Fruit fly (Drosophila melanogaster) whole organism, prepupa: ENCODE data around the gene gce.

ENCODE experiments used
- Blimp-1 ChIP-seq: fragments of 200-800 bp; sonication (Bioruptor generic); optimal IDR thresholded peaks from 3 replicates; lab custom pipeline; 2017; ENCODE audit warnings: missing biosample characterization, missing genetic modification characterization, mild to moderate bottlenecking, moderate library complexity, missing genetic modification reagents
- CG10669 ChIP-seq: fragments of 200-800 bp; sonication (Bioruptor generic); optimal IDR thresholded peaks from 3 replicates; lab custom pipeline; 2018; ENCODE audit warnings: missing biosample characterization, mild to moderate bottlenecking, missing genetic modification characterization, moderate library complexity
- CG11762 ChIP-seq: fragments of 200-800 bp; sonication (Bioruptor generic); optimal IDR thresholded peaks from 3 replicates; lab custom pipeline; 2016; ENCODE audit warnings: missing biosample characterization, missing genetic modification characterization; ENCODE audit not compliant: insufficient read depth
- CG11902 ChIP-seq: fragments of 200-800 bp; sonication (Bioruptor generic); optimal IDR thresholded peaks from 3 replicates; lab custom pipeline; 2016; ENCODE audit warnings: missing biosample characterization, missing genetic modification characterization
- CG3032 ChIP-seq: fragments of 200-800 bp; optimal IDR thresholded peaks from 2 replicates; lab custom pipeline; 2019; ENCODE audit warnings: missing biosample characterization, mild to moderate bottlenecking, missing genetic modification characterization, moderate library complexity
- CG31627 ChIP-seq: fragments of 200-800 bp; sonication (Bioruptor generic); optimal IDR thresholded peaks from 3 replicates; lab custom pipeline; 2016; ENCODE audit warnings: missing biosample characterization, missing genetic modification characterization
- CG34406 ChIP-seq: fragments of 200-800 bp; sonication (Bioruptor generic); optimal IDR thresholded peaks from 3 replicates; lab custom pipeline; 2016; ENCODE audit warnings: missing biosample characterization, missing genetic modification characterization
- CG3919 ChIP-seq: fragments of 200-800 bp; sonication (Bioruptor generic); optimal IDR thresholded peaks from 3 replicates; lab custom pipeline; 2016; ENCODE audit warnings: missing biosample characterization, missing genetic modification characterization
- CG4318 ChIP-seq: fragments of 200-800 bp; sonication (Bioruptor generic); optimal IDR thresholded peaks from 3 replicates; lab custom pipeline; 2017; ENCODE audit warnings: missing biosample characterization, mild to moderate bottlenecking, missing genetic modification characterization
- CG6163 ChIP-seq: fragments of 200-800 bp; sonication (Bioruptor generic); IDR thresholded peaks from 3 replicates; pipeline ENCODE4 v1.3.6; 2022; ENCODE audit warnings: missing biosample characterization, missing genetic modification characterization
- CG6276 ChIP-seq: fragments of 200-800 bp; sonication (Bioruptor generic); optimal IDR thresholded peaks from 2 replicates; lab custom pipeline; 2017; ENCODE audit warnings: missing biosample characterization, mild to moderate bottlenecking, missing genetic modification characterization
- CG6792 ChIP-seq: fragments of 200-800 bp; sonication (Bioruptor generic); optimal IDR thresholded peaks from 3 replicates; lab custom pipeline; 2016; ENCODE audit warnings: missing biosample characterization, missing genetic modification characterization
- CG6808 ChIP-seq: fragments of 200-800 bp; sonication (Bioruptor generic); optimal IDR thresholded peaks from 3 replicates; lab custom pipeline; 2017; ENCODE audit warnings: missing biosample characterization, missing genetic modification characterization, mild to moderate bottlenecking, moderate library complexity, missing genetic modification reagents
- CG6854 ChIP-seq: fragments of 200-800 bp; sonication (Bioruptor generic); optimal IDR thresholded peaks from 2 replicates; lab custom pipeline; 2017; ENCODE audit warnings: missing biosample characterization, mild to moderate bottlenecking, missing genetic modification characterization
- CG7368 ChIP-seq: fragments of 200-800 bp; sonication (Bioruptor generic); optimal IDR thresholded peaks from 3 replicates; lab custom pipeline; 2016; ENCODE audit warnings: missing biosample characterization, missing genetic modification characterization
- CG8319 ChIP-seq: fragments of 200-800 bp; sonication (Bioruptor generic); optimal IDR thresholded peaks from 3 replicates; lab custom pipeline; 2016; ENCODE audit warnings: missing biosample characterization, missing genetic modification characterization
- CG9139 ChIP-seq: fragments of 200-800 bp; sonication (Bioruptor generic); optimal IDR thresholded peaks from 3 replicates; lab custom pipeline; 2017; ENCODE audit warnings: missing biosample characterization, mild to moderate bottlenecking, missing genetic modification characterization
- Eip78C ChIP-seq: fragments of 200-800 bp; sonication (Bioruptor generic); peaks from one replicate; lab custom pipeline; 2016; ENCODE audit warnings: missing biosample characterization, missing genetic modification characterization
- Ets21C ChIP-seq: fragments of 200-800 bp; sonication (Bioruptor generic); optimal IDR thresholded peaks from 3 replicates; lab custom pipeline; 2016; ENCODE audit warnings: missing biosample characterization, missing genetic modification characterization
- Ets96B ChIP-seq: fragments of 200-800 bp; optimal IDR thresholded peaks from 2 replicates; lab custom pipeline; 2019; ENCODE audit warnings: missing biosample characterization, mild to moderate bottlenecking, missing genetic modification characterization, moderate library complexity
- Gug ChIP-seq: fragments of 200-800 bp; sonication (Bioruptor generic); IDR thresholded peaks from 2 replicates; pipeline ENCODE4 v1.3.6; 2022; ENCODE audit warnings: missing biosample characterization, missing genetic modification characterization
- Hr38 ChIP-seq: sonication (Bioruptor generic); optimal IDR thresholded peaks from 2 replicates; lab custom pipeline; 2016; ENCODE audit warnings: missing biosample characterization, missing genetic modification characterization
- Hr39 ChIP-seq: fragments of 200-800 bp; sonication (Bioruptor generic); optimal IDR thresholded peaks from 2 replicates; lab custom pipeline; 2016; ENCODE audit warnings: missing biosample characterization, missing genetic modification characterization
- Smox ChIP-seq: fragments of 200-800 bp; sonication (Bioruptor generic); optimal IDR thresholded peaks from 3 replicates; lab custom pipeline; 2016; ENCODE audit warnings: missing biosample characterization, missing genetic modification characterization
- Sox102F ChIP-seq: fragments of 200-800 bp; sonication (Bioruptor generic); optimal IDR thresholded peaks from 2 replicates; lab custom pipeline; 2016; ENCODE audit warnings: missing biosample characterization, mild to moderate bottlenecking, missing genetic modification characterization
- Sox14 ChIP-seq: fragments of 200-800 bp; sonication (Bioruptor generic); optimal IDR thresholded peaks from 3 replicates; lab custom pipeline; 2016; ENCODE audit warnings: missing biosample characterization, missing genetic modification characterization
- Sox15 ChIP-seq: fragments of 200-800 bp; sonication (Bioruptor generic); optimal IDR thresholded peaks from 3 replicates; lab custom pipeline; 2016; ENCODE audit warnings: missing biosample characterization, missing genetic modification characterization
- achi ChIP-seq: fragments of 200-800 bp; sonication (Bioruptor generic); optimal IDR thresholded peaks from 3 replicates; lab custom pipeline; 2016; ENCODE audit warnings: missing biosample characterization, missing genetic modification characterization
- cyc ChIP-seq: fragments of 200-800 bp; sonication (Bioruptor generic); optimal IDR thresholded peaks from 3 replicates; lab custom pipeline; 2016; ENCODE audit warnings: missing biosample characterization, missing genetic modification characterization
- dsx ChIP-seq: fragments of 200-800 bp; optimal IDR thresholded peaks from 3 replicates; lab custom pipeline; 2019; ENCODE audit warnings: missing biosample characterization, mild to moderate bottlenecking, missing genetic modification characterization, moderate library complexity; ENCODE audit not compliant: poor library complexity, severe bottlenecking
- eg ChIP-seq: fragments of 200-800 bp; sonication (Bioruptor generic); IDR thresholded peaks from 3 replicates; pipeline ENCODE4 v1.3.6; 2022; ENCODE audit warnings: missing biosample characterization, missing genetic modification characterization
- esn ChIP-seq: fragments of 200-800 bp; sonication (Bioruptor generic); optimal IDR thresholded peaks from 2 replicates; lab custom pipeline; 2016; ENCODE audit warnings: missing biosample characterization, mild to moderate bottlenecking, missing genetic modification characterization, moderate library complexity
- fd59A ChIP-seq: fragments of 200-800 bp; sonication (Bioruptor generic); optimal IDR thresholded peaks from 2 replicates; lab custom pipeline; 2017; ENCODE audit warnings: missing biosample characterization, mild to moderate bottlenecking, missing genetic modification characterization, missing genetic modification reagents
- fd85E ChIP-seq: fragments of 200-800 bp; sonication (Bioruptor generic); optimal IDR thresholded peaks from 3 replicates; lab custom pipeline; 2016; ENCODE audit warnings: missing biosample characterization, missing genetic modification characterization
- fkh ChIP-seq: fragments of 200-800 bp; sonication (Bioruptor generic); optimal IDR thresholded peaks from 3 replicates; lab custom pipeline; 2017; ENCODE audit warnings: missing biosample characterization, mild to moderate bottlenecking, missing genetic modification characterization, moderate library complexity
- lz ChIP-seq: fragments of 200-800 bp; sonication (Bioruptor generic); optimal IDR thresholded peaks from 3 replicates; lab custom pipeline; 2016; ENCODE audit warnings: missing biosample characterization, missing genetic modification characterization
- salr ChIP-seq, 2 experiments: fragments of 200-800 bp; sonication (Bioruptor generic); optimal IDR thresholded peaks; 3 replicates each; lab custom pipeline; 2016 to 2018; ENCODE audit warnings: missing biosample characterization in 2 of 2, missing genetic modification characterization in 2 of 2, mild to moderate bottlenecking in 1 of 2
- svp ChIP-seq: fragments of 200-800 bp; sonication (Bioruptor generic); peaks from one replicate; lab custom pipeline; 2016; ENCODE audit warnings: missing biosample characterization, missing genetic modification characterization
- topi ChIP-seq: fragments of 200-800 bp; sonication (Bioruptor generic); optimal IDR thresholded peaks from 3 replicates; lab custom pipeline; 2016; ENCODE audit warnings: missing biosample characterization, missing genetic modification characterization

gce gene

dm6 chrX:15312074-15312881 lies 14.7 kb downstream of the gce start (continued):
- TF ChIP-seq esn (peak; percentile 71), fkh (GFP tag; lab: Kevin White, UChicago) (no peak), Ets96B (tag; lab: Kevin White, UChicago) (peak; percentile 47), Ets21C (GFP tag; lab: Kevin White, UChicago) (peak; percentile 52), salr (GFP tag; optimal IDR thresholded peaks at IDR 0.05; lab: Kevin White, UChicago) (peak in 1 of 2 experiments; percentile 71), CG4318 (peak; percentile 64), dsx (GFP tag; lab: Kevin White, UChicago) (peak; percentile 99), Smox (peak; percentile 67), topi (GFP tag; lab: Kevin White, UChicago) (peak; percentile 73), CG6276 (GFP tag; lab: Kevin White, UChicago) (peak; percentile 71), eg (peak; percentile 68), CG6808 (peak; percentile 42), Hr39 (GFP tag; lab: Kevin White, UChicago) (peak; percentile 57), CG10669 (peak; percentile 56), CG3919 (GFP tag; lab: Kevin White, UChicago) (peak; percentile 52), achi (GFP tag; lab: Kevin White, UChicago) (peak; percentile 60), Gug (GFP tag; lab: Robert Waterston, UW) (peak; percentile 52), svp (GFP tag; lab: Kevin White, UChicago) (peak; percentile 76), Hr38 (no peak), CG31627 (GFP tag; lab: Kevin White, UChicago) (peak; percentile 55), CG9139 (no peak), CG6854 (GFP tag; lab: Kevin White, UChicago) (no peak), Sox14 (GFP tag; lab: Kevin White, UChicago) (peak; percentile 37), CG6792 (GFP tag; lab: Kevin White, UChicago) (peak; percentile 58), CG7368 (GFP tag; lab: Kevin White, UChicago) (peak; percentile 11), CG3032 (tag; lab: Kevin White, UChicago) (peak; percentile 45), fd59A (peak; percentile 45), Blimp-1 (GFP tag; lab: Kevin White, UChicago) (peak; percentile 41), CG8319 (GFP tag; lab: Kevin White, UChicago) (peak; percentile 13), CG11902 (peak; percentile 48), lz (GFP tag; lab: Kevin White, UChicago) (peak; percentile 58), CG6163 (no peak; the same call in 2 of the 3 replicates), CG34406 (GFP tag; lab: Kevin White, UChicago) (peak; percentile 65), Sox102F (peak; percentile 24), cyc (GFP tag; lab: Kevin White, UChicago) (peak; percentile 59), fd85E (GFP tag; lab: Kevin White, UChicago) (no peak), CG11762 (GFP tag; lab: Kevin White, UChicago) (peak; percentile 51), Sox15 (GFP tag; lab: Kevin White, UChicago) (peak; percentile 60), Eip78C (GFP tag; lab: Kevin White, UChicago) (peak; percentile 91)

- TF ChIP-seq CG4318 (no peak), svp (GFP tag; lab: Kevin White, UChicago) (no peak), CG9139 (no peak), cyc (GFP tag; lab: Kevin White, UChicago) (no peak), CG10669 (no peak), CG31627 (GFP tag; lab: Kevin White, UChicago) (no peak), Hr39 (GFP tag; lab: Kevin White, UChicago) (no peak), achi (GFP tag; lab: Kevin White, UChicago) (no peak)
These were observed 15.3 kb downstream of the gce start for dm6 chrX:15312882-15313154.
